Fruit fly (Drosophila melanogaster): ENCODE results near the gene AP-1mu.
A peak's percentile ranks its signal among the peaks of the same experiment; 100 is the strongest.

Gene AP-1mu

dm6 chr3R:9605084-9605483 is 45.8 kb upstream of the AP-1mu start (continued):
- TF ChIP-seq CG4318 (GFP tag; optimal IDR thresholded peaks at IDR 0.05) (no peak), dsx (GFP tag; optimal IDR thresholded peaks at IDR 0.05; ENCODE audit: poor library complexity, severe bottlenecking) (peak; percentile 61), esn (GFP tag; optimal IDR thresholded peaks at IDR 0.05) (peak; percentile 67), spab (GFP tag; optimal IDR thresholded peaks at IDR 0.05) (peak; percentile 65), CG11762 (GFP tag; optimal IDR thresholded peaks at IDR 0.05; ENCODE audit: insufficient read depth) (peak; percentile 17), CG15336 (GFP tag; IDR thresholded peaks at IDR 0.05) (peak; percentile 43; the same call in 1 of the 2 replicates), eg (GFP tag; IDR thresholded peaks at IDR 0.05) (no peak), Eip75B (GFP tag; optimal IDR thresholded peaks at IDR 0.05) (peak; percentile 65), CG34406 (GFP tag; optimal IDR thresholded peaks at IDR 0.05) (peak; percentile 14), net (GFP tag; optimal IDR thresholded peaks at IDR 0.05) (peak; percentile 31), CG11294 (GFP tag; IDR thresholded peaks at IDR 0.05) (no peak), CG3919 (GFP tag; optimal IDR thresholded peaks at IDR 0.05) (peak; percentile 75), CG3032 (tag; optimal IDR thresholded peaks at IDR 0.05) (peak; percentile 63), Eip93F (GFP tag; optimal IDR thresholded peaks at IDR 0.05) (no peak), cyc (GFP tag; optimal IDR thresholded peaks at IDR 0.05) (peak; percentile 56), CG8319 (GFP tag; optimal IDR thresholded peaks at IDR 0.05) (peak; percentile 43), fkh (GFP tag; optimal IDR thresholded peaks at IDR 0.05) (no peak), CG16779 (tag; optimal IDR thresholded peaks at IDR 0.05) (peak; percentile 25), Blimp-1 (GFP tag; optimal IDR thresholded peaks at IDR 0.05) (no peak), CG6163 (GFP tag; IDR thresholded peaks at IDR 0.05) (peak; percentile 65; the same call in 2 of the 3 replicates), pdm3 (GFP tag; optimal IDR thresholded peaks at IDR 0.05) (peak; percentile 63), CG7368 (GFP tag; optimal IDR thresholded peaks at IDR 0.05) (peak; percentile 47), Lpt (GFP tag; optimal IDR thresholded peaks at IDR 0.05) (peak; percentile 28), CG6808 (GFP tag; optimal IDR thresholded peaks at IDR 0.05) (peak; percentile 64)

dm6 chr3R:9604445-9605020 is 45.2 kb upstream of the AP-1mu start:
- TF ChIP-seq cyc (GFP tag; optimal IDR thresholded peaks at IDR 0.05) (no peak), CG32006 (GFP tag; optimal IDR thresholded peaks at IDR 0.05) (no peak), svp (GFP tag) (no peak), dsx (GFP tag; optimal IDR thresholded peaks at IDR 0.05; ENCODE audit: poor library complexity, severe bottlenecking) (no peak), dac (GFP tag; optimal IDR thresholded peaks at IDR 0.05) (no peak), CG6808 (GFP tag; optimal IDR thresholded peaks at IDR 0.05) (no peak), CG6854 (GFP tag; optimal IDR thresholded peaks at IDR 0.05) (no peak), CG16779 (tag; optimal IDR thresholded peaks at IDR 0.05) (no peak)

dm6 chr3R:9603022-9603942 is 44.0 kb upstream of the AP-1mu start:
- TF ChIP-seq dac (GFP tag; optimal IDR thresholded peaks at IDR 0.05) (no peak), ss (GFP tag; optimal IDR thresholded peaks at IDR 0.05) (peak in 1 of 2 experiments; percentile 63), fkh (GFP tag; optimal IDR thresholded peaks at IDR 0.05) (peak; percentile 67), CG8319 (GFP tag; optimal IDR thresholded peaks at IDR 0.05) (no peak)

dm6 chr3R:9601949-9602348 is 42.6 kb upstream of the AP-1mu start:
- peak in 1 of 2 experiments; percentile 17 for TF ChIP-seq ss (GFP tag; optimal IDR thresholded peaks at IDR 0.05)
- TF ChIP-seq Hr39 (GFP tag; optimal IDR thresholded peaks at IDR 0.05): no peak
- peak; percentile 15 for TF ChIP-seq Eip78C (GFP tag)
- TF ChIP-seq vri (GFP tag; optimal IDR thresholded peaks at IDR 0.05): peak; percentile 32
